Fruit fly (Drosophila melanogaster) Kc167 (cell line): ENCODE results near the gene CG13833.

Experiments
- Myc ChIP-seq: fragments of >200 bp; optimal IDR thresholded peaks from 2 replicates; lab custom pipeline; 2017; ENCODE audit warnings: missing external identifiers
- h ChIP-seq: fragments of >200 bp; optimal IDR thresholded peaks from 3 replicates; lab custom pipeline; 2018; ENCODE audit warnings: missing external identifiers
- insv ChIP-seq: fragments of >200 bp; optimal IDR thresholded peaks from 3 replicates; lab custom pipeline; 2018; ENCODE audit warnings: missing external identifiers
- psq ChIP-seq: fragments of >200 bp; optimal IDR thresholded peaks from 2 replicates; lab custom pipeline; 2017; ENCODE audit warnings: missing external identifiers
- ttk ChIP-seq: sonication (Bioruptor generic); optimal IDR thresholded peaks from 2 replicates; lab custom pipeline; 2017; ENCODE audit warnings: missing external identifiers

DNA sequence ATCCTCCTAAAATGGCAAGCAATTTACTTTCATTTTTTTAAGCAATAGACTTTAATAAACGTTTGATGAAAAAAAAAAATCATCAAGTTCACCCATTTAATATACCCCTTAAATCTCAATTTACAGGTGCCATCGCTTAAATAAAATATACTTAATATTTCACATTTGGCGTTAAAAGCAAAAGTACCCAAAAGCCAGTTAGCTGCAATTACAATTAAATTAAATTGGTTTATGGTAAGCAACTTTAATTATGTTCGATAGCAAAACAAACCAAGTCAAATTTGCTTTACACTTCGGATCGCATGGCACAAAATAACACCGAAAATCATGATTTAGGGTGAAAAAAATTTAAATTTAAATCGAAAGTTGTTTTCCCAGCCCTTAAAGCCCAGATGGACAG lies 6.6 kb upstream of the CG13833 start, which contains the start of gene CG13838:
- TF ChIP-seq h (lab: Kevin White, UChicago) (no peak), psq (no peak), ttk (lab: Kevin White, UChicago) (no peak), insv (lab: Kevin White, UChicago) (no peak), Myc (lab: Kevin White, UChicago) (no peak)
